Worm (Caenorhabditis elegans) whole organism, L4 larva: ENCODE data around the gene T28D6.4.

ENCODE experiments used
- D1046.2 ChIP-seq: fragments of 200-800 bp; sonication (Bioruptor generic); IDR thresholded peaks from 2 replicates; pipeline ENCODE4 v1.3.6; 2022; ENCODE audit warnings: missing genetic modification characterization, missing compliant biosample characterization
- F49E8.2 ChIP-seq: sonication (generic microtip); optimal IDR thresholded peaks from 2 replicates; lab custom pipeline; 2016; ENCODE audit warnings: missing compliant biosample characterization, mild to moderate bottlenecking, missing genetic modification characterization, borderline replicate concordance
- T20F7.1 ChIP-seq: fragments of 200-800 bp; sonication (Bioruptor generic); optimal IDR thresholded peaks from 2 replicates; lab custom pipeline; 2018; ENCODE audit warnings: mild to moderate bottlenecking, missing genetic modification characterization, missing compliant biosample characterization
- Y105C5A.15 ChIP-seq: fragments of 200-800 bp; sonication (Bioruptor generic); IDR thresholded peaks from 2 replicates; pipeline ENCODE4 v1.3.6; 2022; ENCODE audit warnings: missing genetic modification characterization, missing compliant biosample characterization
- Y48G9A.11 ChIP-seq: fragments of 200-800 bp; sonication (Bioruptor generic); IDR thresholded peaks from 2 replicates; pipeline ENCODE4 v1.3.6; 2022; ENCODE audit warnings: missing genetic modification reagents, missing genetic modification characterization, missing compliant biosample characterization
- Y5F2A.4 ChIP-seq: fragments of 200-800 bp; sonication (Bioruptor generic); optimal IDR thresholded peaks from 2 replicates; lab custom pipeline; 2018; ENCODE audit warnings: mild to moderate bottlenecking, missing genetic modification characterization, missing compliant biosample characterization
- ZK337.2 ChIP-seq: fragments of 200-800 bp; sonication (Bioruptor generic); IDR thresholded peaks from 2 replicates; pipeline ENCODE4 v1.3.6; 2022; ENCODE audit warnings: missing genetic modification reagents, missing genetic modification characterization, missing compliant biosample characterization
- ZK546.5 ChIP-seq, 2 experiments: sonication (generic microtip); optimal IDR thresholded peaks; 2 replicates each; lab custom pipeline; 2017; ENCODE audit warnings: missing biosample characterization in 2 of 2, missing genetic modification characterization in 2 of 2
- aha-1 ChIP-seq: fragments of 150-350 bp; peaks from one replicate; lab custom pipeline; 2014; ENCODE audit warnings: missing biosample characterization, missing genetic modification characterization
- aly-2 ChIP-seq: sonication (generic microtip); optimal IDR thresholded peaks from 2 replicates; lab custom pipeline; 2018; ENCODE audit warnings: missing biosample characterization, missing genetic modification characterization
- arid-1 ChIP-seq: fragments of 200-800 bp; sonication (Bioruptor generic); conservative IDR thresholded peaks from 2 replicates; pipeline ENCODE4 v1.3.6; 2022; ENCODE audit warnings: missing genetic modification reagents, missing genetic modification characterization, missing compliant biosample characterization
- attf-4 ChIP-seq: sonication (generic microtip); optimal IDR thresholded peaks from 3 replicates; lab custom pipeline; 2017; ENCODE audit warnings: missing biosample characterization, missing genetic modification characterization
- ceh-20 ChIP-seq: fragments of 200-800 bp; sonication (Bioruptor generic); IDR thresholded peaks from 2 replicates; pipeline ENCODE4 v1.3.6; 2022; ENCODE audit warnings: missing genetic modification reagents, missing genetic modification characterization, missing compliant biosample characterization
- ceh-44 ChIP-seq: fragments of 200-800 bp; sonication (Bioruptor generic); IDR thresholded peaks from 2 replicates; pipeline ENCODE4 v1.3.6; 2022; ENCODE audit warnings: missing genetic modification reagents, missing genetic modification characterization, missing compliant biosample characterization
- ceh-62 ChIP-seq: sonication (generic microtip); optimal IDR thresholded peaks from 2 replicates; lab custom pipeline; 2017; ENCODE audit warnings: missing biosample characterization, missing genetic modification characterization
- ceh-82 ChIP-seq: sonication (generic microtip); optimal IDR thresholded peaks from 2 replicates; lab custom pipeline; 2017; ENCODE audit warnings: missing biosample characterization, missing genetic modification characterization
- daf-16 ChIP-seq, 3 experiments: sonication (generic microtip); optimal IDR thresholded peaks; 2 replicates each; lab custom pipeline; 2016 to 2017; ENCODE audit warnings: missing genetic modification characterization in 3 of 3, missing genetic modification reagents in 3 of 3, mild to moderate bottlenecking in 2 of 3, missing compliant biosample characterization in 2 of 3, missing biosample characterization in 1 of 3, moderate library complexity in 1 of 3
- dpl-1 ChIP-seq: fragments of 150-350 bp; optimal IDR thresholded peaks from 2 replicates; lab custom pipeline; 2014; ENCODE audit warnings: missing biosample characterization, missing genetic modification reagents, missing genetic modification characterization
- duxl-1 ChIP-seq: sonication (generic microtip); optimal IDR thresholded peaks from 2 replicates; lab custom pipeline; 2016; ENCODE audit warnings: mild to moderate bottlenecking, missing genetic modification characterization, moderate library complexity, missing compliant biosample characterization; ENCODE audit not compliant: poor library complexity
- dve-1 ChIP-seq: sonication (generic microtip); optimal IDR thresholded peaks from 2 replicates; lab custom pipeline; 2017; ENCODE audit warnings: antibody characterized with exemption, mild to moderate bottlenecking, missing genetic modification characterization, missing compliant biosample characterization; ENCODE audit not compliant: insufficient read depth
- fos-1 ChIP-seq: fragments of 150-350 bp; optimal IDR thresholded peaks from 2 replicates; lab custom pipeline; 2014; ENCODE audit warnings: missing biosample characterization, missing genetic modification characterization
- hif-1 ChIP-seq, 2 experiments: sonication (generic microtip); optimal IDR thresholded peaks; 2 replicates each; lab custom pipeline; 2016 to 2017; ENCODE audit warnings: missing compliant biosample characterization in 2 of 2, missing genetic modification characterization in 2 of 2, missing genetic modification reagents in 2 of 2, missing genotype in 2 of 2, mild to moderate bottlenecking in 1 of 2
- hlh-30 ChIP-seq: sonication (generic microtip); optimal IDR thresholded peaks from 2 replicates; lab custom pipeline; 2017; ENCODE audit warnings: antibody characterized with exemption, mild to moderate bottlenecking, missing genetic modification characterization, missing compliant biosample characterization; ENCODE audit not compliant: insufficient read depth
- hmg-1.1 ChIP-seq: fragments of 200-800 bp; sonication (Bioruptor generic); IDR thresholded peaks from 2 replicates; pipeline ENCODE4 v1.3.6; 2022; ENCODE audit warnings: missing genetic modification reagents, missing genetic modification characterization, missing compliant biosample characterization
- lim-7 ChIP-seq: fragments of 200-800 bp; sonication (Bioruptor generic); IDR thresholded peaks from 2 replicates; pipeline ENCODE4 v1.3.6; 2022; ENCODE audit warnings: missing genetic modification characterization, missing compliant biosample characterization
- lin-1 ChIP-seq: fragments of 200-800 bp; sonication (Bioruptor generic); IDR thresholded peaks from 2 replicates; pipeline ENCODE4 v1.3.6; 2022; ENCODE audit warnings: missing genetic modification reagents, missing genetic modification characterization, missing compliant biosample characterization
- lin-13 ChIP-seq: fragments of 150-350 bp; optimal IDR thresholded peaks from 2 replicates; lab custom pipeline; 2014; ENCODE audit warnings: missing biosample characterization, missing genetic modification reagents, missing genetic modification characterization
- lin-15B ChIP-seq: fragments of 150-350 bp; sonication (generic microtip); optimal IDR thresholded peaks from 3 replicates; lab custom pipeline; 2014; ENCODE audit warnings: missing biosample characterization, missing genetic modification characterization
- lin-38 ChIP-seq: fragments of 200-800 bp; sonication (Bioruptor generic); IDR thresholded peaks from 2 replicates; pipeline ENCODE4 v1.3.6; 2022; ENCODE audit warnings: missing genetic modification reagents, missing genetic modification characterization, missing compliant biosample characterization
- lir-3 ChIP-seq: sonication (generic microtip); optimal IDR thresholded peaks from 2 replicates; lab custom pipeline; 2016; ENCODE audit warnings: mild to moderate bottlenecking, missing genetic modification characterization, missing compliant biosample characterization
- lsy-2 ChIP-seq, 2 experiments: fragments of 150-350 bp in 1 of 2; sonication (generic microtip) in 1 of 2; optimal IDR thresholded peaks; 2 replicates each; lab custom pipeline; 2014 to 2017; ENCODE audit warnings: missing biosample characterization in 2 of 2, missing genetic modification characterization in 2 of 2
- madf-5 ChIP-seq, 2 experiments: fragments of 200-800 bp; sonication (Bioruptor generic); IDR thresholded peaks; 2 replicates each; pipeline ENCODE4 v1.3.6; 2022; ENCODE audit warnings: missing compliant biosample characterization in 2 of 2, missing genetic modification characterization in 2 of 2
- madf-9 ChIP-seq: fragments of 200-800 bp; sonication (Bioruptor generic); conservative IDR thresholded peaks from 2 replicates; pipeline ENCODE4 v1.3.6; 2022; ENCODE audit warnings: missing genetic modification reagents, missing genetic modification characterization, missing compliant biosample characterization
- mdt-29 ChIP-seq: fragments of 200-800 bp; sonication (Bioruptor generic); IDR thresholded peaks from 2 replicates; pipeline ENCODE4 v1.3.6; 2022; ENCODE audit warnings: missing genetic modification reagents, missing genetic modification characterization, missing compliant biosample characterization
- mep-1 ChIP-seq: fragments of 150-350 bp; sonication (generic microtip); optimal IDR thresholded peaks from 3 replicates; lab custom pipeline; 2014; ENCODE audit warnings: missing biosample characterization, missing genetic modification characterization
- mxl-3 ChIP-seq: fragments of 200-800 bp; sonication (Bioruptor generic); optimal IDR thresholded peaks from 2 replicates; lab custom pipeline; 2018; ENCODE audit warnings: mild to moderate bottlenecking, missing genetic modification characterization, missing compliant biosample characterization
- nhr-10 ChIP-seq: fragments of 150-350 bp; optimal IDR thresholded peaks from 2 replicates; lab custom pipeline; 2014; ENCODE audit warnings: missing biosample characterization, missing genetic modification characterization
- nhr-28 ChIP-seq: fragments of 150-350 bp; optimal IDR thresholded peaks from 2 replicates; lab custom pipeline; 2014; ENCODE audit warnings: missing biosample characterization, missing genetic modification characterization
- nhr-42 ChIP-seq: fragments of 200-800 bp; sonication (Bioruptor generic); IDR thresholded peaks from 2 replicates; pipeline ENCODE4 v1.3.6; 2022; ENCODE audit warnings: missing genetic modification characterization, missing compliant biosample characterization
- nhr-76 ChIP-seq: fragments of 150-350 bp; optimal IDR thresholded peaks from 2 replicates; lab custom pipeline; 2014; ENCODE audit warnings: missing biosample characterization, missing genetic modification characterization
- nhr-77 ChIP-seq: fragments of 150-350 bp; optimal IDR thresholded peaks from 2 replicates; lab custom pipeline; 2014; ENCODE audit warnings: missing biosample characterization, missing genetic modification characterization
- php-3 ChIP-seq: fragments of 200-800 bp; sonication (Bioruptor generic); IDR thresholded peaks from 2 replicates; pipeline ENCODE4 v1.3.6; 2022; ENCODE audit warnings: missing genetic modification reagents, missing genetic modification characterization, missing compliant biosample characterization
- snpc-1.2 ChIP-seq: fragments of 200-800 bp; sonication (Bioruptor generic); IDR thresholded peaks from 2 replicates; pipeline ENCODE4 v1.3.6; 2022; ENCODE audit warnings: missing genetic modification reagents, missing genetic modification characterization, missing compliant biosample characterization
- snpc-4 ChIP-seq: fragments of 150-350 bp; optimal IDR thresholded peaks from 2 replicates; lab custom pipeline; 2014; ENCODE audit warnings: missing biosample characterization, missing genetic modification characterization
- spr-1 ChIP-seq: sonication (generic microtip); optimal IDR thresholded peaks from 2 replicates; lab custom pipeline; 2016; ENCODE audit warnings: mild to moderate bottlenecking, missing genetic modification characterization, missing compliant biosample characterization
- tra-1 ChIP-seq: fragments of 200-800 bp; sonication (Bioruptor generic); IDR thresholded peaks from 2 replicates; pipeline ENCODE4 v1.3.6; 2022; ENCODE audit warnings: missing genetic modification reagents, missing genetic modification characterization, missing compliant biosample characterization
- unc-39 ChIP-seq: sonication (generic microtip); optimal IDR thresholded peaks from 2 replicates; lab custom pipeline; 2017; ENCODE audit warnings: missing biosample characterization, missing genetic modification characterization
- vab-7 ChIP-seq: fragments of 200-800 bp; sonication (Bioruptor generic); IDR thresholded peaks from 2 replicates; pipeline ENCODE4 v1.3.6; 2022; ENCODE audit warnings: missing genetic modification reagents, missing genetic modification characterization, missing compliant biosample characterization
- zag-1 ChIP-seq: fragments of 150-350 bp; optimal IDR thresholded peaks from 2 replicates; lab custom pipeline; 2014; ENCODE audit warnings: missing biosample characterization, missing genetic modification characterization
- zfp-2 ChIP-seq: sonication (generic microtip); optimal IDR thresholded peaks from 2 replicates; lab custom pipeline; 2016; ENCODE audit warnings: mild to moderate bottlenecking, missing genetic modification characterization, missing compliant biosample characterization
- zip-2 ChIP-seq: fragments of 150-350 bp; optimal IDR thresholded peaks from 2 replicates; lab custom pipeline; 2014; ENCODE audit warnings: missing biosample characterization, missing genetic modification characterization
- ztf-7 ChIP-seq: fragments of 150-350 bp; optimal IDR thresholded peaks from 2 replicates; lab custom pipeline; 2014; ENCODE audit warnings: missing biosample characterization, missing genetic modification characterization

Gene T28D6.4

ce11 chrIII:11317164-11317620 is 43.1 kb upstream of the T28D6.4 start, which contains the start of gene mcm-10 (continued):
- no peak for TF ChIP-seq ceh-20 (GFP tag; lab: Robert Waterston, UW)
- no peak for TF ChIP-seq aly-2 (tag; lab: Kevin White, UChicago)
- TF ChIP-seq F49E8.2 (tag; lab: Kevin White, UChicago), result no peak
- no peak for TF ChIP-seq arid-1 (GFP tag; lab: Robert Waterston, UW)
- no peak for TF ChIP-seq attf-4 (tag; lab: Kevin White, UChicago)
- TF ChIP-seq mep-1 (tag; lab: Kevin White, UChicago), result peak; percentile 34
- TF ChIP-seq spr-1 (tag; lab: Kevin White, UChicago), result peak; percentile 13
- no peak for TF ChIP-seq snpc-1.2 (GFP tag; lab: Robert Waterston, UW)
- TF ChIP-seq lin-38 (GFP tag; lab: Robert Waterston, UW), result peak; percentile 62
- peak in 1 of 2 experiments; percentile 65 for TF ChIP-seq lsy-2 (tag; optimal IDR thresholded peaks at IDR 0.05; lab: Kevin White, UChicago)
- no peak for TF ChIP-seq Y48G9A.11
- peak; percentile 65 for TF ChIP-seq dve-1 (tag; lab: Kevin White, UChicago)
- no peak for TF ChIP-seq nhr-76 (tag; lab: Kevin White, UChicago)
- TF ChIP-seq lin-13 (GFP tag; lab: Kevin White, UChicago), result no peak
- no peak for TF ChIP-seq T20F7.1 (GFP tag; lab: Kevin White, UChicago)
- no peak for TF ChIP-seq nhr-77 (tag; lab: Kevin White, UChicago)
- TF ChIP-seq nhr-42, result no peak
- no peak for TF ChIP-seq zag-1 (tag; lab: Kevin White, UChicago)
- TF ChIP-seq duxl-1, result no peak
- TF ChIP-seq zip-2, result no peak
- no peak for TF ChIP-seq nhr-10 (tag; lab: Kevin White, UChicago)
- peak; percentile 90 for TF ChIP-seq dpl-1 (GFP tag; lab: Kevin White, UChicago)
- no peak for TF ChIP-seq lim-7
- peak in 1 of 2 experiments; percentile 26 for TF ChIP-seq daf-16 (GFP tag; optimal IDR thresholded peaks at IDR 0.05; lab: Kevin White, UChicago)
- TF ChIP-seq daf-16 (tag; optimal IDR thresholded peaks at IDR 0.05; lab: Kevin White, UChicago), result peak; percentile 24
- TF ChIP-seq hif-1 (tag; optimal IDR thresholded peaks at IDR 0.05; lab: Kevin White, UChicago), result peak in 1 of 2 experiments; percentile 92
- TF ChIP-seq D1046.2 (GFP tag; lab: Robert Waterston, UW), result no peak
- no peak for TF ChIP-seq ZK546.5 (tag; optimal IDR thresholded peaks at IDR 0.05; lab: Kevin White, UChicago)
- peak; percentile 23 for TF ChIP-seq hlh-30 (tag; lab: Kevin White, UChicago)
- TF ChIP-seq mxl-3 (GFP tag; lab: Kevin White, UChicago), result no peak
- no peak for TF ChIP-seq tra-1
- TF ChIP-seq aha-1, result peak; percentile 81
- no peak for TF ChIP-seq snpc-4 (tag; lab: Kevin White, UChicago)
- TF ChIP-seq vab-7, result peak; percentile 68
- no peak for TF ChIP-seq ceh-62
- peak; percentile 71; the same call in 1 of the 2 replicates for TF ChIP-seq ceh-44 (GFP tag; lab: Robert Waterston, UW)
- TF ChIP-seq ztf-7 (tag; lab: Kevin White, UChicago), result no peak
- no peak for TF ChIP-seq lir-3 (tag; lab: Kevin White, UChicago)
- 0 out of 2 replicates have a peak, but pooled peaks have one; percentile 50 for TF ChIP-seq ZK337.2
- TF ChIP-seq lin-15B (tag; lab: Kevin White, UChicago), result no peak
- no peak for TF ChIP-seq madf-9 (GFP tag; lab: Robert Waterston, UW)
- TF ChIP-seq Y105C5A.15 (GFP tag; lab: Robert Waterston, UW), result no peak
- TF ChIP-seq hmg-1.1 (GFP tag; lab: Robert Waterston, UW), result peak; percentile 76
- no peak for TF ChIP-seq mdt-29 (GFP tag; lab: Robert Waterston, UW)
- TF ChIP-seq lin-1 (GFP tag; lab: Robert Waterston, UW), result no peak
- no peak for TF ChIP-seq ceh-82 (tag; lab: Kevin White, UChicago)
- TF ChIP-seq unc-39, result no peak
- no peak for TF ChIP-seq php-3 (GFP tag; lab: Robert Waterston, UW)
- TF ChIP-seq fos-1 (tag; lab: Kevin White, UChicago), result no peak
- no peak for TF ChIP-seq madf-5 (GFP tag; IDR thresholded peaks at IDR 0.05; lab: Robert Waterston, UW)
- TF ChIP-seq Y5F2A.4 (GFP tag; lab: Kevin White, UChicago), result no peak
- peak; percentile 35 for TF ChIP-seq nhr-28 (tag; lab: Kevin White, UChicago)
- no peak for TF ChIP-seq zfp-2 (tag; lab: Kevin White, UChicago)
